Worm (Caenorhabditis elegans) whole organism, young adult: ENCODE measurements around the gene frpr-9.

Source experiments
- B0261.1 ChIP-seq: sonication (generic microtip); optimal IDR thresholded peaks from 2 replicates; lab custom pipeline; 2016; ENCODE audit warnings: mild to moderate bottlenecking, missing genetic modification characterization, moderate library complexity, missing compliant biosample characterization
- C06A6.2 ChIP-seq: fragments of 200-800 bp; sonication (Bioruptor generic); conservative IDR thresholded peaks from 2 replicates; pipeline ENCODE4 v1.3.6; 2022; ENCODE audit warnings: missing genetic modification characterization, missing compliant biosample characterization
- C17E4.6 ChIP-seq: fragments of 200-800 bp; sonication (Bioruptor generic); IDR thresholded peaks from 2 replicates; pipeline ENCODE4 v1.3.6; 2022; ENCODE audit warnings: missing genetic modification reagents, missing genetic modification characterization, missing compliant biosample characterization
- F10E7.11 ChIP-seq: sonication (generic microtip); optimal IDR thresholded peaks from 2 replicates; lab custom pipeline; 2017; ENCODE audit warnings: mild to moderate bottlenecking, missing genetic modification characterization, moderate library complexity, missing compliant biosample characterization
- F22D6.2 ChIP-seq: sonication (generic microtip); optimal IDR thresholded peaks from 2 replicates; lab custom pipeline; 2016; ENCODE audit warnings: mild to moderate bottlenecking, missing genetic modification characterization, missing compliant biosample characterization
- F57A8.1 ChIP-seq: fragments of 200-800 bp; sonication (Bioruptor generic); optimal IDR thresholded peaks from 2 replicates; lab custom pipeline; 2018; ENCODE audit warnings: mild to moderate bottlenecking, missing genetic modification characterization, moderate library complexity, missing compliant biosample characterization
- F57C9.4 ChIP-seq: sonication (generic microtip); optimal IDR thresholded peaks from 2 replicates; lab custom pipeline; 2017; ENCODE audit warnings: mild to moderate bottlenecking, missing genetic modification characterization, missing compliant biosample characterization
- T07F8.4 ChIP-seq: sonication (generic microtip); optimal IDR thresholded peaks from 2 replicates; lab custom pipeline; 2016; ENCODE audit warnings: mild to moderate bottlenecking, missing genetic modification characterization, moderate library complexity, missing compliant biosample characterization
- ama-1 ChIP-seq, 3 experiments: fragments of 150-350 bp in 1 of 3; sonication (generic microtip) in 2 of 3; optimal IDR thresholded peaks; 2 replicates each; lab custom pipeline; 2014 to 2018; ENCODE audit warnings: missing biosample characterization in 2 of 3, missing genetic modification characterization in 2 of 3, missing genetic modification reagents in 2 of 3
- aptf-3 ChIP-seq: fragments of 200-800 bp; sonication (Bioruptor generic); IDR thresholded peaks from 2 replicates; pipeline ENCODE4 v1.3.6; 2022; ENCODE audit warnings: missing genetic modification characterization, missing compliant biosample characterization
- attf-5 ChIP-seq: fragments of 200-800 bp; sonication (Bioruptor generic); optimal IDR thresholded peaks from 2 replicates; lab custom pipeline; 2018; ENCODE audit warnings: mild to moderate bottlenecking, missing genetic modification characterization, missing compliant biosample characterization
- cebp-2 ChIP-seq: fragments of 200-800 bp; sonication (Bioruptor generic); IDR thresholded peaks from 2 replicates; pipeline ENCODE4 v1.3.6; 2022; ENCODE audit warnings: missing genetic modification characterization, missing compliant biosample characterization
- ceh-58 ChIP-seq: fragments of 200-800 bp; sonication (Bioruptor generic); IDR thresholded peaks from 2 replicates; pipeline ENCODE4 v1.3.6; 2022; ENCODE audit warnings: missing genetic modification characterization, missing compliant biosample characterization
- ceh-91 ChIP-seq: fragments of 200-800 bp; sonication (Bioruptor generic); IDR thresholded peaks from 2 replicates; pipeline ENCODE4 v1.3.6; 2022; ENCODE audit warnings: missing genetic modification reagents, missing genetic modification characterization, missing compliant biosample characterization
- egl-18 ChIP-seq: fragments of 200-800 bp; sonication (Bioruptor generic); IDR thresholded peaks from 2 replicates; pipeline ENCODE4 v1.3.6; 2022; ENCODE audit warnings: missing genetic modification reagents, missing genetic modification characterization, missing compliant biosample characterization
- egl-44 ChIP-seq: fragments of 200-800 bp; sonication (Bioruptor generic); IDR thresholded peaks from 2 replicates; pipeline ENCODE4 v1.3.6; 2022; ENCODE audit warnings: missing genetic modification reagents, missing genetic modification characterization, missing compliant biosample characterization
- fkh-3 ChIP-seq: sonication (generic microtip); optimal IDR thresholded peaks from 2 replicates; lab custom pipeline; 2016; ENCODE audit warnings: mild to moderate bottlenecking, missing genetic modification characterization, missing compliant biosample characterization
- gei-17 ChIP-seq: fragments of 200-800 bp; sonication (Bioruptor generic); optimal IDR thresholded peaks from 2 replicates; lab custom pipeline; 2018; ENCODE audit warnings: mild to moderate bottlenecking, missing genetic modification characterization, missing compliant biosample characterization
- him-1 ChIP-seq: sonication (generic microtip); optimal IDR thresholded peaks from 2 replicates; lab custom pipeline; 2016; ENCODE audit warnings: missing genotype, missing genetic modification reagents, missing genetic modification characterization, missing compliant biosample characterization
- hrde-1 ChIP-seq: sonication (generic microtip); optimal IDR thresholded peaks from 2 replicates; lab custom pipeline; 2016; ENCODE audit warnings: missing genetic modification characterization, mild to moderate bottlenecking, missing compliant biosample characterization, moderate library complexity, missing genotype, missing genetic modification reagents, borderline replicate concordance
- let-526 ChIP-seq: fragments of 200-800 bp; sonication (Bioruptor generic); IDR thresholded peaks from 2 replicates; pipeline ENCODE4 v1.3.6; 2022; ENCODE audit warnings: missing genetic modification reagents, missing genetic modification characterization, missing compliant biosample characterization
- lin-26 ChIP-seq: fragments of 200-800 bp; sonication (Bioruptor generic); IDR thresholded peaks from 2 replicates; pipeline ENCODE4 v1.3.6; 2022; ENCODE audit warnings: missing genetic modification reagents, missing genetic modification characterization, missing compliant biosample characterization
- lin-54 ChIP-seq: fragments of 200-800 bp; sonication (Bioruptor generic); optimal IDR thresholded peaks from 2 replicates; lab custom pipeline; 2018; ENCODE audit warnings: mild to moderate bottlenecking, missing genetic modification characterization, missing compliant biosample characterization
- lir-1 ChIP-seq: fragments of 200-800 bp; sonication (Bioruptor generic); conservative IDR thresholded peaks from 2 replicates; pipeline ENCODE4 v1.3.6; 2022; ENCODE audit warnings: missing genetic modification reagents, missing genetic modification characterization, missing compliant biosample characterization
- lsl-1 ChIP-seq: fragments of 200-800 bp; sonication (Bioruptor generic); optimal IDR thresholded peaks from 2 replicates; lab custom pipeline; 2018; ENCODE audit warnings: mild to moderate bottlenecking, missing genetic modification characterization, moderate library complexity, missing compliant biosample characterization
- lsy-27 ChIP-seq: sonication (generic microtip); optimal IDR thresholded peaks from 2 replicates; lab custom pipeline; 2017; ENCODE audit warnings: missing genetic modification characterization, mild to moderate bottlenecking, missing compliant biosample characterization, antibody characterized with exemption, missing genotype, borderline replicate concordance; ENCODE audit not compliant: insufficient read depth
- madf-10 ChIP-seq: sonication (generic microtip); optimal IDR thresholded peaks from 2 replicates; lab custom pipeline; 2016; ENCODE audit warnings: mild to moderate bottlenecking, missing genetic modification characterization, missing compliant biosample characterization
- madf-3 ChIP-seq: fragments of 200-800 bp; sonication (Bioruptor generic); IDR thresholded peaks from 2 replicates; pipeline ENCODE4 v1.3.6; 2022; ENCODE audit warnings: missing genetic modification reagents, missing genetic modification characterization, missing compliant biosample characterization
- madf-8 ChIP-seq: fragments of 200-800 bp; sonication (Bioruptor generic); conservative IDR thresholded peaks from 2 replicates; pipeline ENCODE4 v1.3.6; 2022; ENCODE audit warnings: missing genetic modification reagents, missing genetic modification characterization, missing compliant biosample characterization
- nfya-1 ChIP-seq: sonication (generic microtip); optimal IDR thresholded peaks from 2 replicates; lab custom pipeline; 2017; ENCODE audit warnings: antibody characterized with exemption, missing compliant biosample characterization, missing genetic modification characterization, borderline replicate concordance; ENCODE audit not compliant: insufficient read depth
- nfya-2 ChIP-seq: fragments of 200-800 bp; sonication (Bioruptor generic); IDR thresholded peaks from 2 replicates; pipeline ENCODE4 v1.3.6; 2022; ENCODE audit warnings: missing genetic modification reagents, missing genetic modification characterization, missing compliant biosample characterization
- nhr-120 ChIP-seq: fragments of 200-800 bp; sonication (Bioruptor generic); IDR thresholded peaks from 2 replicates; pipeline ENCODE4 v1.3.6; 2022; ENCODE audit warnings: missing genetic modification characterization, missing compliant biosample characterization
- nhr-179 ChIP-seq: sonication (generic microtip); optimal IDR thresholded peaks from 2 replicates; lab custom pipeline; 2016; ENCODE audit warnings: mild to moderate bottlenecking, missing genetic modification characterization, missing compliant biosample characterization
- nhr-80 ChIP-seq: sonication (generic microtip); optimal IDR thresholded peaks from 2 replicates; lab custom pipeline; 2016; ENCODE audit warnings: missing genetic modification characterization, missing compliant biosample characterization
- nhr-90 ChIP-seq: sonication (generic microtip); optimal IDR thresholded peaks from 2 replicates; lab custom pipeline; 2016; ENCODE audit warnings: missing genotype, mild to moderate bottlenecking, missing genetic modification characterization, missing compliant biosample characterization
- rcor-1 ChIP-seq: fragments of 200-800 bp; sonication (Bioruptor generic); IDR thresholded peaks from 2 replicates; pipeline ENCODE4 v1.3.6; 2022; ENCODE audit warnings: missing genetic modification reagents, missing genetic modification characterization, missing compliant biosample characterization
- repo-1 ChIP-seq: sonication (generic microtip); optimal IDR thresholded peaks from 2 replicates; lab custom pipeline; 2017; ENCODE audit warnings: mild to moderate bottlenecking, missing genetic modification characterization, missing compliant biosample characterization
- rpc-1 ChIP-seq, 2 experiments: fragments of 150-350 bp in 1 of 2; sonication (generic microtip) in 1 of 2; optimal IDR thresholded peaks; 2 replicates each; lab custom pipeline; 2014 to 2018; ENCODE audit warnings: missing biosample characterization in 1 of 2, missing genetic modification characterization in 1 of 2, missing genetic modification reagents in 1 of 2, missing genotype in 1 of 2
- sdz-38 ChIP-seq: sonication (generic microtip); optimal IDR thresholded peaks from 2 replicates; lab custom pipeline; 2016; ENCODE audit warnings: missing genotype, missing genetic modification characterization, missing compliant biosample characterization
- snpc-1.3 ChIP-seq: sonication (generic microtip); optimal IDR thresholded peaks from 2 replicates; lab custom pipeline; 2017; ENCODE audit warnings: missing genetic modification characterization, mild to moderate bottlenecking, missing compliant biosample characterization, antibody characterized with exemption, moderate library complexity, missing genotype, missing genetic modification reagents; ENCODE audit not compliant: insufficient read depth
- snpc-3.4 ChIP-seq: sonication (generic microtip); optimal IDR thresholded peaks from 2 replicates; lab custom pipeline; 2017; ENCODE audit warnings: missing genetic modification characterization, mild to moderate bottlenecking, missing compliant biosample characterization, antibody characterized with exemption, moderate library complexity, missing genotype, missing genetic modification reagents
- snpc-4 ChIP-seq, 5 experiments: fragments of 150-350 bp in 1 of 5; sonication (generic microtip) in 4 of 5; optimal IDR thresholded peaks; 2 replicates each; lab custom pipeline; 2014 to 2018; ENCODE audit warnings: missing genetic modification characterization in 5 of 5, missing biosample characterization in 3 of 5, antibody characterized with exemption in 2 of 5, mild to moderate bottlenecking in 2 of 5, missing compliant biosample characterization in 2 of 5, missing genotype in 2 of 5, moderate library complexity in 2 of 5, missing genetic modification reagents in 1 of 5
- sptf-2 ChIP-seq: fragments of 200-800 bp; sonication (Bioruptor generic); optimal IDR thresholded peaks from 2 replicates; lab custom pipeline; 2018; ENCODE audit warnings: mild to moderate bottlenecking, missing genetic modification characterization, missing compliant biosample characterization
- zfh-2 ChIP-seq: fragments of 200-800 bp; sonication (Bioruptor generic); conservative IDR thresholded peaks from 2 replicates; pipeline ENCODE4 v1.3.6; 2022; ENCODE audit warnings: missing genetic modification reagents, missing genetic modification characterization, missing compliant biosample characterization
- ztf-26 ChIP-seq: sonication (generic microtip); optimal IDR thresholded peaks from 2 replicates; lab custom pipeline; 2017; ENCODE audit warnings: missing genetic modification characterization, missing compliant biosample characterization
- ztf-3 ChIP-seq: fragments of 200-800 bp; sonication (Bioruptor generic); optimal IDR thresholded peaks from 2 replicates; lab custom pipeline; 2018; ENCODE audit warnings: mild to moderate bottlenecking, missing genetic modification characterization, missing compliant biosample characterization
- ztf-6 ChIP-seq: fragments of 200-800 bp; sonication (Bioruptor generic); IDR thresholded peaks from 2 replicates; pipeline ENCODE4 v1.3.6; 2022; ENCODE audit warnings: missing genetic modification reagents, missing genetic modification characterization, missing compliant biosample characterization

frpr-9 gene

ce11 chrV:11029309-11029708 is 37.4 kb downstream of the frpr-9 start (continued):
- TF ChIP-seq T07F8.4 (no peak), B0261.1 (no peak), aptf-3 (GFP tag; lab: Robert Waterston, UW) (no peak), let-526 (GFP tag; lab: Robert Waterston, UW) (0 out of 2 replicates have a peak, but pooled peaks have one; percentile 34), ztf-6 (GFP tag; lab: Robert Waterston, UW) (no peak), lsl-1 (GFP tag; lab: Kevin White, UChicago) (peak; percentile 48), ztf-26 (tag; lab: Kevin White, UChicago) (no peak), zfh-2 (GFP tag; lab: Robert Waterston, UW) (no peak), lin-26 (no peak), sptf-2 (GFP tag; lab: Kevin White, UChicago) (no peak), madf-8 (peak; percentile 51), nfya-1 (tag; lab: Kevin White, UChicago) (no peak), cebp-2 (GFP tag; lab: Robert Waterston, UW) (no peak), madf-3 (GFP tag; lab: Robert Waterston, UW) (0 out of 2 replicates have a peak, but pooled peaks have one; percentile 56), sdz-38 (tag; lab: Kevin White, UChicago) (no peak), nhr-80 (tag; lab: Kevin White, UChicago) (no peak), snpc-1.3 (tag; lab: Kevin White, UChicago) (no peak), egl-44 (GFP tag; lab: Robert Waterston, UW) (no peak), nhr-120 (GFP tag; lab: Robert Waterston, UW) (no peak), snpc-3.4 (no peak), fkh-3 (no peak), him-1 (no peak), hrde-1 (tag; lab: Kevin White, UChicago) (no peak), lin-54 (GFP tag; lab: Kevin White, UChicago) (peak; percentile 92), lir-1 (GFP tag; lab: Robert Waterston, UW) (peak; percentile 50; the same call in 1 of the 2 replicates), rcor-1 (peak; percentile 34; the same call in 1 of the 2 replicates), gei-17 (no peak), C06A6.2 (GFP tag; lab: Robert Waterston, UW) (no peak), ama-1 (optimal IDR thresholded peaks at IDR 0.05; lab: Kevin White, UChicago) (no peak), ama-1 (GFP tag; optimal IDR thresholded peaks at IDR 0.05; lab: Kevin White, UChicago) (no peak), nhr-90 (no peak), ceh-58 (GFP tag; lab: Robert Waterston, UW) (no peak), F10E7.11 (tag; lab: Kevin White, UChicago) (no peak), lsy-27 (tag; lab: Kevin White, UChicago) (no peak), repo-1 (tag; lab: Kevin White, UChicago) (no peak), egl-18 (no peak), attf-5 (peak; percentile 5), nfya-2 (GFP tag; lab: Robert Waterston, UW) (no peak), rpc-1 (optimal IDR thresholded peaks at IDR 0.05; lab: Kevin White, UChicago) (no peak), rpc-1 (tag; optimal IDR thresholded peaks at IDR 0.05; lab: Kevin White, UChicago) (no peak), F57C9.4 (no peak), ztf-3 (GFP tag; lab: Kevin White, UChicago) (no peak), ceh-91 (GFP tag; lab: Robert Waterston, UW) (0 out of 2 replicates have a peak, but pooled peaks have one; percentile 27), snpc-4 (GFP tag; optimal IDR thresholded peaks at IDR 0.05; lab: Kevin White, UChicago) (no peak), snpc-4 (tag; optimal IDR thresholded peaks at IDR 0.05; lab: Kevin White, UChicago) (no peak), madf-10 (tag; lab: Kevin White, UChicago) (peak; percentile 2), C17E4.6 (GFP tag; lab: Robert Waterston, UW) (0 out of 2 replicates have a peak, but pooled peaks have one; percentile 14), nhr-179 (tag; lab: Kevin White, UChicago) (no peak), F22D6.2 (tag; lab: Kevin White, UChicago) (no peak), F57A8.1 (GFP tag; lab: Kevin White, UChicago) (no peak)
